Worm (Caenorhabditis elegans): ENCODE data around the gene C10C5.3.

DNA sequence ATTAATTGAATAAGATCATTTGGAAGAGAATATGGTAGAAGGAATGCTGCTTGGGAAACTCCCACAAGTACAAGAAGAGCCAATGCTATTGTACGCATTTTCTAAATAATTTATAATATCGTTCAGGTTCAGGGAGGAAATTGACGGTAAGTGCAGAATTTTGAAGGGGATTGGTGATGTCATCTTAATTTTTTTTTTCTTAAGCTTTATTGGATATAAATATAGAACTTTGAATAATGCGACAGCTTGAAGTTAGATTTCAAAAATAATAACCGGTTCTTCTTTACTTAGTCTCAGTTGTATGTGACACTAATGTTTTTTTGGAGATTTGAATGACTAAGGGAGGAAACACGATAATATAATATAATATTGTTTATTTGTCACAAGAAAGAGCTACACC is 43.9 kb upstream of the C10C5.3 start, which contains the start of gene nspg-7.1:
- no peak for TF ChIP-seq nfya-1 (tag; optimal IDR thresholded peaks at IDR 0.05)
- no peak for TF ChIP-seq fkh-6 (tag; optimal IDR thresholded peaks at IDR 0.05)
